Fruit fly (Drosophila melanogaster) whole organism: Measurements from ENCODE around the gene CG31141.

Experiments
- Dll ChIP-seq: fragments of >200 bp; optimal IDR thresholded peaks from 2 replicates; lab custom pipeline; 2017
- psq ChIP-seq: fragments of >200 bp; optimal IDR thresholded peaks from 2 replicates; lab custom pipeline; 2017

dm6 chr3R:23885660-23886059 lies 37.4 kb upstream of the CG31141 start:
- no peak for TF ChIP-seq psq (lab: Kevin White, UChicago)
- TF ChIP-seq Dll (lab: Kevin White, UChicago), result no peak
